Worm (Caenorhabditis elegans): Measurements from ENCODE around the gene Y54F10BM.23.

The Y54F10BM.23 gene

ce11 chrIII:2234192-2234934, 45.0 kb downstream of the Y54F10BM.23 start, which contains the start of gene C39B5.2:
C39B5.2 (plus strand) TSS chrIII:2234884.
- no peak for TF ChIP-seq ztf-29 (GFP tag; IDR thresholded peaks at IDR 0.05)
- peak; percentile 52; the same call in 1 of the 2 replicates for TF ChIP-seq flt-1 (GFP tag; IDR thresholded peaks at IDR 0.05)

- TF ChIP-seq tab-1 (GFP tag; IDR thresholded peaks at IDR 0.05) (no peak), cog-1 (tag; optimal IDR thresholded peaks at IDR 0.05) (no peak), T22C8.4 (GFP tag; IDR thresholded peaks at IDR 0.05) (no peak), ztf-29 (GFP tag; IDR thresholded peaks at IDR 0.05) (no peak), flt-1 (GFP tag; IDR thresholded peaks at IDR 0.05) (no peak), ztf-23 (GFP tag; IDR thresholded peaks at IDR 0.05) (no peak), ref-1 (GFP tag; conservative IDR thresholded peaks at IDR 0.05) (no peak), med-1 (GFP tag; optimal IDR thresholded peaks at IDR 0.05; ENCODE audit: insufficient read depth) (no peak), klf-2 (GFP tag; conservative IDR thresholded peaks at IDR 0.05) (no peak)
Measured at ce11 chrIII:2233399-2233798, 46.0 kb downstream of the Y54F10BM.23 start.

- TF ChIP-seq tab-1 (GFP tag; IDR thresholded peaks at IDR 0.05): no peak
- TF ChIP-seq cog-1 (tag; optimal IDR thresholded peaks at IDR 0.05): no peak
- TF ChIP-seq flt-1 (GFP tag; IDR thresholded peaks at IDR 0.05): no peak
- TF ChIP-seq med-1 (GFP tag; optimal IDR thresholded peaks at IDR 0.05; ENCODE audit: insufficient read depth): no peak
- no peak for TF ChIP-seq ref-1 (GFP tag; conservative IDR thresholded peaks at IDR 0.05)
- TF ChIP-seq ztf-23 (GFP tag; IDR thresholded peaks at IDR 0.05): no peak
- TF ChIP-seq ztf-29 (GFP tag; IDR thresholded peaks at IDR 0.05): no peak
- no peak for TF ChIP-seq klf-2 (GFP tag; conservative IDR thresholded peaks at IDR 0.05)
- no peak for TF ChIP-seq T22C8.4 (GFP tag; IDR thresholded peaks at IDR 0.05)
Measured at ce11 chrIII:2232360-2232759, 47.0 kb downstream of the Y54F10BM.23 start, which contains the start of gene fbxa-47. fbxa-47 (minus strand) TSS chrIII:2232460.

Measured in whole organism, midembryonic.